Fruit fly (Drosophila melanogaster): Measurements from ENCODE around the gene Mkrn1.
A peak's percentile ranks its signal among the peaks of the same experiment; 100 is the strongest.

The Mkrn1 gene

dm6 chr3L:21562081-21562480 lies 28.6 kb upstream of the Mkrn1 start, which contains the start of gene CapaR:
Gene CapaR (minus strand): TSS chr3L:21562181.
- TF ChIP-seq CG17806 (tag; optimal IDR thresholded peaks at IDR 0.05) (no peak), rn (GFP tag; IDR thresholded peaks at IDR 0.05) (no peak), CG4496 (GFP tag; IDR thresholded peaks at IDR 0.05) (no peak), CG8301 (tag; optimal IDR thresholded peaks at IDR 0.05) (no peak), Pif1B (GFP tag; optimal IDR thresholded peaks at IDR 0.05) (no peak), Ets98B (GFP tag; IDR thresholded peaks at IDR 0.05) (no peak), fd96Ca (GFP tag; IDR thresholded peaks at IDR 0.05) (no peak), CG14655 (GFP tag; optimal IDR thresholded peaks at IDR 0.05) (no peak), CG13204 (GFP tag; optimal IDR thresholded peaks at IDR 0.05) (no peak), CG15710 (tag; optimal IDR thresholded peaks at IDR 0.05) (no peak), EcR (GFP tag; optimal IDR thresholded peaks at IDR 0.05) (no peak)

dm6 chr3L:21558176-21558871 lies 24.8 kb upstream of the Mkrn1 start, which contains the start of gene CG7173:
Gene CG7173 (minus strand): TSS chr3L:21558226.
- TF ChIP-seq CG9948 (tag; optimal IDR thresholded peaks at IDR 0.05) (no peak), Snoo (tag; optimal IDR thresholded peaks at IDR 0.05) (no peak), Pif1A (GFP tag; optimal IDR thresholded peaks at IDR 0.05) (no peak), CG12605 (GFP tag; IDR thresholded peaks at IDR 0.05) (no peak), Pif1B (GFP tag; optimal IDR thresholded peaks at IDR 0.05) (no peak), fd96Ca (GFP tag; IDR thresholded peaks at IDR 0.05) (no peak), CG13204 (GFP tag; optimal IDR thresholded peaks at IDR 0.05) (no peak), CG32121 (GFP tag; IDR thresholded peaks at IDR 0.05) (no peak), CG34367 (tag; optimal IDR thresholded peaks at IDR 0.05) (no peak), CG14655 (GFP tag; optimal IDR thresholded peaks at IDR 0.05) (no peak), EcR (GFP tag; optimal IDR thresholded peaks at IDR 0.05) (no peak), CG10348 (GFP tag; IDR thresholded peaks at IDR 0.05) (no peak), Ets98B (GFP tag; IDR thresholded peaks at IDR 0.05) (no peak), CG4496 (GFP tag; IDR thresholded peaks at IDR 0.05) (no peak; the same call in 1 of the 3 replicates)

dm6 chr3L:21554752-21555151 lies 21.2 kb upstream of the Mkrn1 start, which contains the start of gene Wnk:
Gene Wnk (minus strand): TSS chr3L:21554928.
- TF ChIP-seq fd96Ca (GFP tag; IDR thresholded peaks at IDR 0.05) (no peak), CG12605 (GFP tag; IDR thresholded peaks at IDR 0.05) (no peak), EcR (GFP tag; optimal IDR thresholded peaks at IDR 0.05) (no peak), CG34367 (tag; optimal IDR thresholded peaks at IDR 0.05) (no peak), CG14655 (GFP tag; optimal IDR thresholded peaks at IDR 0.05) (no peak), CG4496 (GFP tag; IDR thresholded peaks at IDR 0.05) (no peak), gl (tag; optimal IDR thresholded peaks at IDR 0.05) (no peak), CG15710 (tag; optimal IDR thresholded peaks at IDR 0.05) (no peak), CG8301 (tag; optimal IDR thresholded peaks at IDR 0.05) (no peak), Ets98B (GFP tag; IDR thresholded peaks at IDR 0.05) (no peak), CG32121 (GFP tag; IDR thresholded peaks at IDR 0.05) (no peak), CG10348 (GFP tag; IDR thresholded peaks at IDR 0.05) (no peak), Snoo (tag; optimal IDR thresholded peaks at IDR 0.05) (no peak), CG8159 (tag; optimal IDR thresholded peaks at IDR 0.05) (no peak), Pif1B (GFP tag; optimal IDR thresholded peaks at IDR 0.05) (no peak), rn (GFP tag; IDR thresholded peaks at IDR 0.05) (no peak), CG17806 (tag; optimal IDR thresholded peaks at IDR 0.05) (no peak)

- TF ChIP-seq gl (tag; optimal IDR thresholded peaks at IDR 0.05) (no peak), rn (GFP tag; IDR thresholded peaks at IDR 0.05) (no peak), CG10348 (GFP tag; IDR thresholded peaks at IDR 0.05) (no peak), EcR (GFP tag; optimal IDR thresholded peaks at IDR 0.05) (no peak), Pif1A (GFP tag; optimal IDR thresholded peaks at IDR 0.05) (no peak), CG12605 (GFP tag; IDR thresholded peaks at IDR 0.05) (no peak), D1 (tag; optimal IDR thresholded peaks at IDR 0.05) (no peak), CG32121 (GFP tag; IDR thresholded peaks at IDR 0.05) (no peak), CG4496 (GFP tag; IDR thresholded peaks at IDR 0.05) (no peak), CG8159 (tag; optimal IDR thresholded peaks at IDR 0.05) (no peak), Snoo (tag; optimal IDR thresholded peaks at IDR 0.05) (no peak), CG8301 (tag; optimal IDR thresholded peaks at IDR 0.05) (no peak), CG14655 (GFP tag; optimal IDR thresholded peaks at IDR 0.05) (no peak), Ets98B (GFP tag; IDR thresholded peaks at IDR 0.05) (no peak), CG17806 (tag; optimal IDR thresholded peaks at IDR 0.05) (no peak)
Measured at dm6 chr3L:21542059-21542458, 8.5 kb upstream of the Mkrn1 start, which contains the start of gene CG33290. Gene CG33290 (plus strand): TSS chr3L:21542359.

- TF ChIP-seq Snoo (tag; optimal IDR thresholded peaks at IDR 0.05) = peak; percentile 39
- TF ChIP-seq CG17806 (tag; optimal IDR thresholded peaks at IDR 0.05) = peak; percentile 14
- no peak for TF ChIP-seq Pif1A (GFP tag; optimal IDR thresholded peaks at IDR 0.05)
- TF ChIP-seq CG32121 (GFP tag; IDR thresholded peaks at IDR 0.05) = peak; percentile 11; the same call in 1 of the 2 replicates
- no peak for TF ChIP-seq Pif1B (GFP tag; optimal IDR thresholded peaks at IDR 0.05)
- no peak for TF ChIP-seq gl (tag; optimal IDR thresholded peaks at IDR 0.05)
Measured at dm6 chr3L:21539245-21540196, 6.0 kb upstream of the Mkrn1 start, which contains the start of the genes COX8 and VhaM9.7-b. Gene COX8 (minus strand): TSS chr3L:21539447. Gene VhaM9.7-b (plus strand): TSS chr3L:21539862.
